Fruit fly (Drosophila melanogaster) whole organism, pupa: ENCODE measurements around the gene Nup205.

ENCODE experiments used
- CG10348 ChIP-seq: fragments of 200-800 bp; sonication (Bioruptor generic); IDR thresholded peaks from 2 replicates; pipeline ENCODE4 v1.3.6; 2022; ENCODE audit warnings: missing biosample characterization, missing genetic modification characterization
- CG12605 ChIP-seq: fragments of 200-800 bp; sonication (Bioruptor generic); IDR thresholded peaks from 2 replicates; pipeline ENCODE4 v1.3.6; 2022; ENCODE audit warnings: missing biosample characterization, missing genetic modification characterization
- CG13204 ChIP-seq: fragments of 200-800 bp; sonication (Bioruptor generic); optimal IDR thresholded peaks from 2 replicates; lab custom pipeline; 2018; ENCODE audit warnings: missing biosample characterization, mild to moderate bottlenecking, missing genetic modification characterization, moderate library complexity
- CG14655 ChIP-seq: fragments of 200-800 bp; sonication (Bioruptor generic); optimal IDR thresholded peaks from 3 replicates; lab custom pipeline; 2017; ENCODE audit warnings: mild to moderate bottlenecking, missing biosample characterization, missing genetic modification reagents, missing genetic modification characterization
- CG15710 ChIP-seq: fragments of 200-800 bp; sonication (Bioruptor generic); optimal IDR thresholded peaks from 2 replicates; lab custom pipeline; 2018; ENCODE audit warnings: missing biosample characterization, mild to moderate bottlenecking, missing genetic modification characterization, moderate library complexity
- CG17806 ChIP-seq: fragments of 200-800 bp; sonication (Bioruptor generic); optimal IDR thresholded peaks from 2 replicates; lab custom pipeline; 2018; ENCODE audit warnings: missing biosample characterization, mild to moderate bottlenecking, missing genetic modification characterization, moderate library complexity
- CG32121 ChIP-seq: fragments of 200-800 bp; sonication (Bioruptor generic); IDR thresholded peaks from 2 replicates; pipeline ENCODE4 v1.3.6; 2022; ENCODE audit warnings: missing biosample characterization, missing genetic modification characterization
- CG34367 ChIP-seq: fragments of 200-800 bp; sonication (Bioruptor generic); optimal IDR thresholded peaks from 2 replicates; lab custom pipeline; 2018; ENCODE audit warnings: missing biosample characterization, mild to moderate bottlenecking, missing genetic modification characterization
- CG4496 ChIP-seq: fragments of 200-800 bp; sonication (Bioruptor generic); IDR thresholded peaks from 3 replicates; pipeline ENCODE4 v1.3.6; 2022; ENCODE audit warnings: missing biosample characterization, missing genetic modification characterization
- CG8159 ChIP-seq: fragments of 200-800 bp; sonication (Bioruptor generic); optimal IDR thresholded peaks from 3 replicates; lab custom pipeline; 2018; ENCODE audit warnings: missing biosample characterization, mild to moderate bottlenecking, missing genetic modification characterization, moderate library complexity
- CG8301 ChIP-seq: fragments of 200-800 bp; sonication (Bioruptor generic); optimal IDR thresholded peaks from 2 replicates; lab custom pipeline; 2018; ENCODE audit warnings: missing biosample characterization, mild to moderate bottlenecking, missing genetic modification characterization
- CG9948 ChIP-seq: fragments of 200-800 bp; sonication (Bioruptor generic); optimal IDR thresholded peaks from 2 replicates; lab custom pipeline; 2018; ENCODE audit warnings: missing biosample characterization, mild to moderate bottlenecking, missing genetic modification characterization, moderate library complexity
- D1 ChIP-seq: fragments of 200-800 bp; sonication (Bioruptor generic); optimal IDR thresholded peaks from 2 replicates; lab custom pipeline; 2018; ENCODE audit warnings: missing biosample characterization, mild to moderate bottlenecking, missing genetic modification characterization, moderate library complexity
- EcR ChIP-seq: fragments of 200-800 bp; sonication (Bioruptor generic); optimal IDR thresholded peaks from 3 replicates; lab custom pipeline; 2019; ENCODE audit warnings: missing biosample characterization, missing genetic modification characterization, mild to moderate bottlenecking, moderate library complexity, missing genetic modification reagents
- Ets98B ChIP-seq: fragments of 200-800 bp; sonication (Bioruptor generic); IDR thresholded peaks from 2 replicates; pipeline ENCODE4 v1.3.6; 2022; ENCODE audit warnings: missing biosample characterization, missing genetic modification characterization
- Pif1A ChIP-seq: fragments of 200-800 bp; sonication (Bioruptor generic); optimal IDR thresholded peaks from 3 replicates; lab custom pipeline; 2016; ENCODE audit warnings: missing biosample characterization, missing genetic modification characterization
- Pif1B ChIP-seq: fragments of 200-800 bp; sonication (Bioruptor generic); optimal IDR thresholded peaks from 3 replicates; lab custom pipeline; 2016; ENCODE audit warnings: missing biosample characterization, missing genetic modification characterization
- Snoo ChIP-seq: fragments of 200-800 bp; sonication (Bioruptor generic); optimal IDR thresholded peaks from 3 replicates; lab custom pipeline; 2017; ENCODE audit warnings: missing biosample characterization, mild to moderate bottlenecking, missing genetic modification characterization, inconsistent platforms
- fd96Ca ChIP-seq: fragments of 200-800 bp; sonication (Bioruptor generic); IDR thresholded peaks from 3 replicates; pipeline ENCODE4 v1.3.6; 2022; ENCODE audit warnings: missing biosample characterization, missing genetic modification characterization
- gl ChIP-seq: fragments of 200-800 bp; sonication (Bioruptor generic); optimal IDR thresholded peaks from 2 replicates; lab custom pipeline; 2018; ENCODE audit warnings: missing biosample characterization, mild to moderate bottlenecking, missing genetic modification characterization
- rn ChIP-seq: fragments of 200-800 bp; sonication (Bioruptor generic); IDR thresholded peaks from 2 replicates; pipeline ENCODE4 v1.3.6; 2022; ENCODE audit warnings: missing biosample characterization, missing genetic modification characterization

Gene Nup205

dm6 chrX:19844010-19844766 lies 7.8 kb upstream of the Nup205 start:
- no peak for TF ChIP-seq CG10348 (GFP tag; lab: Robert Waterston, UW)

dm6 chrX:19845557-19846072 lies 6.4 kb upstream of the Nup205 start:
- TF ChIP-seq CG10348 (GFP tag; lab: Robert Waterston, UW) (no peak), CG14655 (GFP tag; lab: Kevin White, UChicago) (no peak), Snoo (no peak), Pif1A (no peak), rn (GFP tag; lab: Robert Waterston, UW) (no peak), CG9948 (tag; lab: Kevin White, UChicago) (no peak), CG13204 (no peak), gl (tag; lab: Kevin White, UChicago) (no peak), EcR (GFP tag; lab: Kevin White, UChicago) (no peak), CG12605 (GFP tag; lab: Robert Waterston, UW) (no peak), CG34367 (no peak), Ets98B (GFP tag; lab: Robert Waterston, UW) (no peak), fd96Ca (GFP tag; lab: Robert Waterston, UW) (no peak), D1 (tag; lab: Kevin White, UChicago) (no peak), Pif1B (no peak), CG32121 (GFP tag; lab: Robert Waterston, UW) (no peak), CG8301 (tag; lab: Kevin White, UChicago) (no peak), CG17806 (no peak), CG4496 (GFP tag; lab: Robert Waterston, UW) (no peak)

DNA sequence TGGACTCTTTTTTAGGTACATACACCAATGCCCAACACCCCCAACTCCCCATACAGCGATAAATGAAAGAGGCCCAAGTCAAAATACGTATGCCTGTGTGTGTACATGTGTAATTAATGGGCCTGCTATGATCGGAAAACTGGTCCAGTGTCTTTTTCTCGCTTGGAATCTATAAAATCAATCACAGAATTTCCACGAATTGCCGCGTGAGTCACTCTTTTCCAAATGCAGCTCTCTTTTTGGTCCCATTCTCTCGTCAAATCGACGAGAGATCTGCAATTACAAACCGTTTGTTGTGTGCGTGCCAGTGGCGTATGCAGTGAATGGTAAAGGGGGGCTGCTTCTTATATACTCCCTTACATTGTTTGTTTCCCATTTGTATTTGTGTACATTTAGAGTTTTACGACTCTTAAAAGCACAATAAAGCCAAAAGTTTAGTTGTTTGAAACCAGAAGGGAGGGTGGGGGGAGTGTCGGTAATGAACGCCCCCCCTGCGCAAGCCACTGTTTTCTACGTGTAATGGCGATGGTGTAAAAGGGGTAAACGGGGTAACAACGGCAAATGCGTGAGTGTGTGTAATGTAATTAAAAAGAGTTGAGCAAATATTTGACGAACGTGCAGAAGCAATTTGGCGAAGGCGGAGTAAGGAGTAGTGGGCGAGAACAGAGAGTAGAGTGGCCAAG lies 5.2 kb upstream of the Nup205 start:
- TF ChIP-seq CG4496 (GFP tag; lab: Robert Waterston, UW) (peak; percentile 98), Snoo (peak; percentile 90), D1 (tag; lab: Kevin White, UChicago) (peak; percentile 31), fd96Ca (GFP tag; lab: Robert Waterston, UW) (peak; percentile 98), CG8159 (tag; lab: Kevin White, UChicago) (peak; percentile 92), CG32121 (GFP tag; lab: Robert Waterston, UW) (peak; percentile 98), gl (tag; lab: Kevin White, UChicago) (peak; percentile 80), Pif1A (peak; percentile 97), Pif1B (peak; percentile 91), CG17806 (peak; percentile 91), CG12605 (GFP tag; lab: Robert Waterston, UW) (peak; percentile 89), CG10348 (GFP tag; lab: Robert Waterston, UW) (peak; percentile 95), CG14655 (GFP tag; lab: Kevin White, UChicago) (peak; percentile 94), CG15710 (tag; lab: Kevin White, UChicago) (peak; percentile 95), CG8301 (tag; lab: Kevin White, UChicago) (peak; percentile 93), CG34367 (peak; percentile 88), rn (GFP tag; lab: Robert Waterston, UW) (peak; percentile 94), CG13204 (peak; percentile 89), CG9948 (tag; lab: Kevin White, UChicago) (peak; percentile 92), Ets98B (GFP tag; lab: Robert Waterston, UW) (peak; percentile 96), EcR (GFP tag; lab: Kevin White, UChicago) (no peak)

- TF ChIP-seq rn (GFP tag; lab: Robert Waterston, UW) (peak; percentile 60; the same call in 1 of the 2 replicates), CG34367 (peak; percentile 36), CG10348 (GFP tag; lab: Robert Waterston, UW) (no peak), CG13204 (peak; percentile 62), gl (tag; lab: Kevin White, UChicago) (no peak), Pif1A (peak; percentile 40), CG32121 (GFP tag; lab: Robert Waterston, UW) (peak; percentile 71), CG9948 (tag; lab: Kevin White, UChicago) (peak; percentile 48), Pif1B (peak; percentile 53), CG12605 (GFP tag; lab: Robert Waterston, UW) (peak; percentile 48), CG15710 (tag; lab: Kevin White, UChicago) (peak; percentile 35), CG8301 (tag; lab: Kevin White, UChicago) (peak; percentile 64), D1 (tag; lab: Kevin White, UChicago) (no peak), CG4496 (GFP tag; lab: Robert Waterston, UW) (peak; percentile 86), fd96Ca (GFP tag; lab: Robert Waterston, UW) (peak; percentile 86), CG8159 (tag; lab: Kevin White, UChicago) (peak; percentile 57), Snoo (peak; percentile 24), EcR (GFP tag; lab: Kevin White, UChicago) (peak; percentile 30), CG17806 (peak; percentile 48), CG14655 (GFP tag; lab: Kevin White, UChicago) (peak; percentile 69), Ets98B (GFP tag; lab: Robert Waterston, UW) (peak; percentile 78)
These were observed 3.6 kb upstream of the Nup205 start for dm6 chrX:19848342-19848793.

DNA sequence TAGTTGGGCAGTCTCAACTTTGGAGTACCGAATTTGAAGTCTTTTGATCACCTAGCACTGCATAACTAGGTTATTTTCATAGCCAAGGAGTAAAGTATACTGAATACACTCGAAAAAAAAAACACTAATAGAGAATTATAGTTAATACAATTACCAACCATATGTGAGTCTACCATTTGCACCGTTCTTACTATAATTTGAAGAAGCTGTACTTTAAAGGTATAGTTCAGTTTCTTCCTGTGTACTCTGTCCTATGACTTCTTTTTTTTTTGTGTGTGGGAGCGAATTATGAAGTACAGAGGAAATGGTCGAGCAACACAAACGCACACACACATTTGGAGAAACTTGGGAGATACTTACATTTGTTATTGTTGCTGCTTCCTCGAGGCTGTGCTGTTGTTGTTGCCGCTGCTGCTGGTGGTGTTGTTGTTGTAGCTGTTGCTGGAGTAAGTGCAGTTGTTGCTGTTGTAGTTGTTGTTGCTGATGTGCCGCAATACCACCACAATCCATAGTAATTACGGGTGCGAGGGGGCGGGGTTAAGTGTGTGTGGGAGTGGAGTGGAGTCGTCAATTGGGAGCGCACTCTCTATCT lies 1.4 kb upstream of the Nup205 start:
- TF ChIP-seq CG8301 (tag; lab: Kevin White, UChicago) (peak; percentile 95), CG15710 (tag; lab: Kevin White, UChicago) (peak; percentile 90), CG14655 (GFP tag; lab: Kevin White, UChicago) (peak; percentile 96), gl (tag; lab: Kevin White, UChicago) (peak; percentile 76), Pif1B (peak; percentile 85), CG10348 (GFP tag; lab: Robert Waterston, UW) (peak; percentile 55), Pif1A (peak; percentile 93), CG17806 (peak; percentile 93), CG4496 (GFP tag; lab: Robert Waterston, UW) (peak; percentile 98), rn (GFP tag; lab: Robert Waterston, UW) (peak; percentile 86), CG34367 (peak; percentile 89), D1 (tag; lab: Kevin White, UChicago) (no peak), Snoo (peak; percentile 82), CG32121 (GFP tag; lab: Robert Waterston, UW) (peak; percentile 94), CG12605 (GFP tag; lab: Robert Waterston, UW) (peak; percentile 91), Ets98B (GFP tag; lab: Robert Waterston, UW) (peak; percentile 93), EcR (GFP tag; lab: Kevin White, UChicago) (no peak), CG9948 (tag; lab: Kevin White, UChicago) (peak; percentile 93), fd96Ca (GFP tag; lab: Robert Waterston, UW) (peak; percentile 81), CG13204 (peak; percentile 64), CG8159 (tag; lab: Kevin White, UChicago) (peak; percentile 89)
